Worm (Caenorhabditis elegans) whole organism, L2 larva: ENCODE measurements around the gene C53A5.2.

Experiments
- C34F6.9 ChIP-seq: fragments of 150-350 bp; optimal IDR thresholded peaks from 2 replicates; lab custom pipeline; 2014; ENCODE audit warnings: missing biosample characterization, missing genetic modification characterization
- F13H6.1 ChIP-seq: sonication (generic microtip); optimal IDR thresholded peaks from 2 replicates; lab custom pipeline; 2016; ENCODE audit warnings: missing genetic modification characterization, missing compliant biosample characterization
- R02D3.7 ChIP-seq: fragments of 150-350 bp; optimal IDR thresholded peaks from 2 replicates; lab custom pipeline; 2014; ENCODE audit warnings: missing biosample characterization, missing genetic modification characterization
- alr-1 ChIP-seq: fragments of 150-350 bp; optimal IDR thresholded peaks from 2 replicates; lab custom pipeline; 2014; ENCODE audit warnings: missing biosample characterization, missing genetic modification characterization
- aly-2 ChIP-seq: fragments of 150-350 bp; optimal IDR thresholded peaks from 2 replicates; lab custom pipeline; 2014; ENCODE audit warnings: missing biosample characterization, missing genetic modification characterization
- ama-1 ChIP-seq: fragments of 150-350 bp; optimal IDR thresholded peaks from 2 replicates; lab custom pipeline; 2018; ENCODE audit warnings: inconsistent platforms
- blmp-1 ChIP-seq: sonication (generic microtip); optimal IDR thresholded peaks from 2 replicates; lab custom pipeline; 2017; ENCODE audit warnings: missing genetic modification characterization, mild to moderate bottlenecking, missing compliant biosample characterization, antibody characterized with exemption, moderate library complexity; ENCODE audit not compliant: insufficient read depth
- ceh-16 ChIP-seq: fragments of 150-350 bp; optimal IDR thresholded peaks from 2 replicates; lab custom pipeline; 2014; ENCODE audit warnings: missing biosample characterization, missing genetic modification characterization
- egl-27 ChIP-seq: sonication (generic microtip); optimal IDR thresholded peaks from 3 replicates; lab custom pipeline; 2017; ENCODE audit warnings: missing biosample characterization, missing genetic modification reagents, missing genetic modification characterization
- elt-1 ChIP-seq: fragments of 150-350 bp; optimal IDR thresholded peaks from 2 replicates; lab custom pipeline; 2014; ENCODE audit warnings: missing biosample characterization, missing genetic modification characterization
- elt-3 ChIP-seq: sonication (generic microtip); optimal IDR thresholded peaks from 2 replicates; lab custom pipeline; 2017; ENCODE audit warnings: missing biosample characterization, missing genetic modification characterization
- fos-1 ChIP-seq: fragments of 150-350 bp; optimal IDR thresholded peaks from 2 replicates; lab custom pipeline; 2014; ENCODE audit warnings: missing biosample characterization, missing genetic modification characterization
- lin-13 ChIP-seq: fragments of 150-350 bp; optimal IDR thresholded peaks from 2 replicates; lab custom pipeline; 2014; ENCODE audit warnings: missing biosample characterization, missing genetic modification reagents, missing genetic modification characterization
- lsy-2 ChIP-seq, 2 experiments: fragments of 150-350 bp in 1 of 2; sonication (generic microtip) in 1 of 2; optimal IDR thresholded peaks; 2 replicates each; lab custom pipeline; 2014 to 2017; ENCODE audit warnings: missing biosample characterization in 2 of 2, missing genetic modification characterization in 2 of 2
- mbf-1 ChIP-seq: sonication (generic microtip); optimal IDR thresholded peaks from 2 replicates; lab custom pipeline; 2017; ENCODE audit warnings: missing biosample characterization, missing genetic modification characterization
- mdl-1 ChIP-seq, 2 experiments: fragments of 150-350 bp in 1 of 2; sonication (generic microtip) in 1 of 2; optimal IDR thresholded peaks; 2 replicates each; lab custom pipeline; 2017; ENCODE audit warnings: missing biosample characterization in 2 of 2, missing genetic modification characterization in 2 of 2
- nhr-11 ChIP-seq: fragments of 150-350 bp; optimal IDR thresholded peaks from 2 replicates; lab custom pipeline; 2014; ENCODE audit warnings: missing biosample characterization, missing genetic modification characterization
- nhr-12 ChIP-seq: fragments of 150-350 bp; optimal IDR thresholded peaks from 2 replicates; lab custom pipeline; 2014; ENCODE audit warnings: missing biosample characterization, missing genetic modification characterization
- nhr-129 ChIP-seq: fragments of 150-350 bp; optimal IDR thresholded peaks from 2 replicates; lab custom pipeline; 2014; ENCODE audit warnings: missing biosample characterization, missing genetic modification characterization
- nhr-21 ChIP-seq: fragments of 150-350 bp; optimal IDR thresholded peaks from 2 replicates; lab custom pipeline; 2014; ENCODE audit warnings: missing biosample characterization, missing genetic modification characterization
- nhr-25 ChIP-seq: fragments of 150-350 bp; sonication (generic microtip); optimal IDR thresholded peaks from 3 replicates; lab custom pipeline; 2014; ENCODE audit warnings: missing biosample characterization, missing genetic modification characterization
- nhr-6 ChIP-seq: fragments of 150-350 bp; optimal IDR thresholded peaks from 2 replicates; lab custom pipeline; 2014; ENCODE audit warnings: missing biosample characterization, missing genetic modification characterization
- nhr-77 ChIP-seq: fragments of 150-350 bp; optimal IDR thresholded peaks from 2 replicates; lab custom pipeline; 2014; ENCODE audit warnings: missing biosample characterization, missing genetic modification characterization
- peb-1 ChIP-seq: fragments of 150-350 bp; optimal IDR thresholded peaks from 2 replicates; lab custom pipeline; 2014; ENCODE audit warnings: missing biosample characterization, missing genetic modification characterization
- sem-4 ChIP-seq: fragments of 150-350 bp; optimal IDR thresholded peaks from 2 replicates; lab custom pipeline; 2014; ENCODE audit warnings: missing biosample characterization, missing genetic modification reagents, missing genetic modification characterization
- skn-1 ChIP-seq: sonication (generic microtip); optimal IDR thresholded peaks from 2 replicates; lab custom pipeline; 2017; ENCODE audit warnings: missing biosample characterization, missing genetic modification characterization
- snpc-4 ChIP-seq: fragments of 150-350 bp; optimal IDR thresholded peaks from 2 replicates; lab custom pipeline; 2014; ENCODE audit warnings: missing biosample characterization, missing genetic modification characterization
- unc-39 ChIP-seq: fragments of 150-350 bp; optimal IDR thresholded peaks from 2 replicates; lab custom pipeline; 2014; ENCODE audit warnings: missing biosample characterization, missing genetic modification characterization
- unc-55 ChIP-seq: fragments of 150-350 bp; sonication (generic microtip); optimal IDR thresholded peaks from 3 replicates; lab custom pipeline; 2014; ENCODE audit warnings: missing biosample characterization, missing genetic modification reagents, missing genetic modification characterization
- unc-62 ChIP-seq: fragments of 150-350 bp; optimal IDR thresholded peaks from 2 replicates; lab custom pipeline; 2014; ENCODE audit warnings: missing biosample characterization, missing genetic modification reagents, missing genetic modification characterization
- zag-1 ChIP-seq: fragments of 150-350 bp; optimal IDR thresholded peaks from 2 replicates; lab custom pipeline; 2014; ENCODE audit warnings: missing biosample characterization, missing genetic modification characterization
- ztf-1 ChIP-seq: fragments of 200-800 bp; sonication (Bioruptor generic); conservative IDR thresholded peaks from 2 replicates; pipeline ENCODE4 v1.3.6; 2022; ENCODE audit warnings: missing genetic modification characterization, missing compliant biosample characterization

Gene C53A5.2

DNA sequence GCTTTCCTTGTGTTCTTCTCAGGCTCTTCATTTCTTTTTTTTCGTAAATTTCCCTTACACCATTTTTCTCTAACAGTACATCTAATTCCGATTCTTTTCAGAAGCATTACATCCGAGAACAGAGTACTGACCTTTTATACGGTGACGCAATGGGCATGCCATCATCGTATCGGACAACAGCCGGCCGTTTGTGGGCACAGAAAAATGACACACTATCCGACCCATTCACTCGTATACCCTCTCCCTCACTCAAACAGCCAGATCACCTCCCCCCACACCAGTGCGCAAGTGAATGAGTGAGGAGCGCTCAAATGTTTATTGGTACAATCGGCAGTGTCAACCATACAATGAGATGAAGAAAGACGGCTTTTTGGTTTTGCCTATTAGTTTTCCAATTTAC, 21.9 kb downstream of the C53A5.2 start, which contains the start of gene R02D5.24:
TSS of gene R02D5.24 (plus strand) at position 205 of the 400 bp plus-strand sequence.
- no peak for TF ChIP-seq sem-4 (tag; lab: Kevin White, UChicago)
- TF ChIP-seq, all 48 proteins: peak for 0

DNA sequence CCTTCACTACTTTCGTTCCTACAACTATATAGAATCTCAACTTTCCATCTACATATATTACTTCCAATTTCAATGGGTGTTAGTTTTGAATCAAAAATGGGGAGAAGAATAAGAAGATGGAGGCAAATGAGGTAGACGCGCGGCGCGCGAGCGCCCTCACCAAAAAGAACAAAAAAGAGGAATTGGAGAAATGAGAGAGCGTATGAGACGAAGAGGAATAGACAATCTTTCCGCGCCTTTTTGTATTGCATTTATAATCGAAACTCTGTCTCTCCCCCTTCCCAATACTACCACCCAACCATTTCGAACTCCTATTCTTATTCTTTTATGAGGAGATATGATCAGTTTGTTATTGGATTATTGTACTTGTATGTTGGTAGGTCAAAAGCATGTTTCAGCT, 22.5 kb downstream of the C53A5.2 start:
- TF ChIP-seq unc-55 (GFP tag; lab: Kevin White, UChicago) (peak; percentile 24), sem-4 (tag; lab: Kevin White, UChicago) (no peak), skn-1 (tag; lab: Kevin White, UChicago) (no peak)

DNA sequence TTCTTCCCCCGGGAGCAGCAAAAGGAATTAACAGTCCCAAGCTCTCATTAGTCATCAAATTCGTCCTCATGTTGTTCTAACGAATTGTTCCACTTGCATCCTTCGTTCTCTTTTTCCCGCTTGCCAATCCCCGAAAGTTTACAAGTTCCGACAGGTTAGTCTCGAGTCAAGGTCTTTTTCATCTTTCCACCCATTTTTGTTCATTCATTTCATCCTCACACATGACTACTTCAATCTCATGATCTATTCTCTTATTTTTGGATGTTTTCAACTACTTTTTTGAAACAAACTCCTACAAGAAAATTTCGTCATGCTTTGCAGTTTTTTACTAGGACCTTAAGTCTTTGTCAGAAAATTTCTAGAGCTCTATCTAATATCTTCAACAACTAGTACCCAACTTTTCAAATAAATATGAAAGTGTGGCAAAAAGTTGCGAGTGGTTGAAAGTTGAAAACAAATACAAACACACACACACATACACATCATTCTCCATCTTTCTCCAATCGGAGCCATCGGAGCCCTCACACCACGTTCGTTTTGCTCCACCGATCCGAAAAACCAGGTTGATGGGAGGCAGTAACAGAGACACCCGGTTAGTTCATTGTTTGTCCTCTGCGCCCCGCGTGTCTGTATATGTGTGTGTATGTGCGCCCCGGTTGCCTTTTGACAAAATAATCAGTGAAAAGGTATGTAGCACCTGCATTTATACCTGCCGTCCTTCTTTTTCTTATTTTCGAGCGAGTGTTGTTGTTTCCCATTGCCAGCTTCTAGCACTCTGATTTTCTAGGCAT, 23.7 kb downstream of the C53A5.2 start:
- peak; percentile 54 for TF ChIP-seq nhr-129 (tag; lab: Kevin White, UChicago)
- TF ChIP-seq mdl-1 (tag; optimal IDR thresholded peaks at IDR 0.05; lab: Kevin White, UChicago) = no peak
- TF ChIP-seq C34F6.9 (tag; lab: Kevin White, UChicago) = peak; percentile 11
- no peak for TF ChIP-seq fos-1 (tag; lab: Kevin White, UChicago)
- no peak for TF ChIP-seq snpc-4 (tag; lab: Kevin White, UChicago)
- no peak for TF ChIP-seq nhr-12
- no peak for TF ChIP-seq egl-27 (tag; lab: Kevin White, UChicago)
- no peak for TF ChIP-seq mbf-1 (tag; lab: Kevin White, UChicago)
- TF ChIP-seq F13H6.1 (tag; lab: Kevin White, UChicago) = peak; percentile 32
- peak; percentile 31 for TF ChIP-seq nhr-25

DNA sequence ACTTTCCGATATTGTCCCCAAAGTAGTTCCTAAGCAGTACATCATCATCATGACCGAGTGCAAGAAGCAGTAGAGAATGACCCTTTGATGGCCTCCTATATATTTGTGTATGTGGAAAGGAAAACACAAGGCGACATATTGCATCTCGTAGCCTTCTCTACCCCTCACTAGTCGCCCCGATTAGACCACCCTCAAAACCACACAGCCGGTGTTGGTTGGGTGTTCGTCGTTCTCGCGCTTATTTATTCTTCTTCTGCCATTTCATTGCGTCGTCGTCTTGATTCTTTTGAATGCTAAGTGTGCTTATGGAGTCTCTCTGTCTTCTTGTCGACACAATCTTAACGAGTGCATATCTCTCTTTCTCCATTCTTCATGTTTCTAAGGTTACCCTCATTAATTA, 24.8 kb downstream of the C53A5.2 start:
- TF ChIP-seq ztf-1 (GFP tag; lab: Robert Waterston, UW) = no peak
- no peak for TF ChIP-seq nhr-25
- no peak for TF ChIP-seq elt-1
- no peak for TF ChIP-seq aly-2
- no peak for TF ChIP-seq nhr-21
- no peak for TF ChIP-seq elt-3
- TF ChIP-seq mdl-1 (tag; optimal IDR thresholded peaks at IDR 0.05; lab: Kevin White, UChicago) = no peak
- TF ChIP-seq R02D3.7 = no peak
- no peak for TF ChIP-seq skn-1 (tag; lab: Kevin White, UChicago)
- no peak for TF ChIP-seq nhr-129 (tag; lab: Kevin White, UChicago)
- no peak for TF ChIP-seq unc-62 (GFP tag; lab: Kevin White, UChicago)

DNA sequence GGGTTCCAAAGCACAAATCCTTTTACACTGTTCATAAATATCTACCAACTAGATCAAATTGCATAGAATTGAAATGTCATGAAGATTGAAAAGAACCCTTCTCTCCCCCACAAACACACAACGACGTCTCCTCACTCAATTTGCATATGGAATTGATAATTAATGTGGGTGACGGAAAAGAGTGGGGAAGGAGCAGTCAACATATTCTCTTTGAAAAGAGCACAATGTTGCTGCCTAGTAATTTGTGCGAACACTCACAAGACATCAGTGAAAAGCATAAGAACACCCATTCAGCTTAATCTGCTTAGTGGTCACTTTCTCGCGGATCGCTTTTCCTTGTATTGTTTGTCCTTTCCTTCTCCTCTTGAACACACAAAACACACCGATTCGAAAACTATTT, 26.6 kb downstream of the C53A5.2 start:
- TF ChIP-seq unc-62 (GFP tag; lab: Kevin White, UChicago) (no peak), mbf-1 (tag; lab: Kevin White, UChicago) (no peak), alr-1 (no peak), R02D3.7 (no peak), unc-39 (no peak), ztf-1 (GFP tag; lab: Robert Waterston, UW) (no peak), nhr-12 (no peak), mdl-1 (tag; optimal IDR thresholded peaks at IDR 0.05; lab: Kevin White, UChicago) (no peak), F13H6.1 (tag; lab: Kevin White, UChicago) (no peak), aly-2 (no peak), lsy-2 (tag; optimal IDR thresholded peaks at IDR 0.05; lab: Kevin White, UChicago) (no peak)

DNA sequence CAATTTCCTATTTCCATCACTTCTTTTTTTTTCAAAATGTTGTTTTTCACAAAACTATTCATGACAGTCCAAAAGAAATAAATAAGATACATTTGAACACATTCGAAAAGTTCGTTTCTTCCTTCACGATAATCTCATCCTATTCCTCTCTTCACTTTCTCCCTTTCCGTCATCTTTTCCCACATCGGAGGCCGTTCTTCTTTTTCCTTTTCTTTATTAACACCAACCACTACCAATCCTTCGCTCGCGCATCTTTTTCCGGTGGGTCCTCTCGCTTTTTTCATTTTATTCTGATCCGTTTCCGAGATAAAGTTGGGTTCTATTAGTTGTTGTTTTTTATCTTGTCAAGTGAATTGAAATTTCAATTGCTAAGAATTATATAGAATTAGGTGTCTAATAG, 27.5 kb downstream of the C53A5.2 start:
- no peak for TF ChIP-seq nhr-77 (tag; lab: Kevin White, UChicago)
- no peak for TF ChIP-seq nhr-6 (tag; lab: Kevin White, UChicago)
- peak; percentile 17 for TF ChIP-seq C34F6.9 (tag; lab: Kevin White, UChicago)
- peak; percentile 21 for TF ChIP-seq sem-4 (tag; lab: Kevin White, UChicago)
- peak; percentile 77 for TF ChIP-seq blmp-1 (tag; lab: Kevin White, UChicago)

DNA sequence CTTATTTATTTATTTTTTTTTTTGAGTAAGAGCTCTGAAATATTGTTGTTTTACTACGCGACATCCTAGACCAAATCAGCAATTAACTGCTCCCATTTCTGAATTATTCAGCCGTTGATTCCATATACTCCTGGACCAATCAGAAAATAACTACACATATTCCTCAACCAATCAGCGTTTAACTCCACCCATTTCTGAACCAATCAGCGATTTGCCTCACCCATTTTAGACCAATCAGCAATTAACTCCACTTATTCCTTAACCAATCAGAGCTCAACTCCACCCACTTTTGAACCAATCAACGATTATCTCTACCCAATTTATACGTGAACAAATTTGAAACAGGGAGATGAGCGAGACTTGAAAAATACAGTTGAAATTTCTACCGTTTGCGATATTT, 29.3 kb downstream of the C53A5.2 start:
- TF ChIP-seq alr-1 (no peak), nhr-11 (no peak), blmp-1 (tag; lab: Kevin White, UChicago) (no peak), peb-1 (no peak), ama-1 (lab: Kevin White, UChicago) (no peak), aly-2 (no peak), lin-13 (GFP tag; lab: Kevin White, UChicago) (no peak), nhr-6 (tag; lab: Kevin White, UChicago) (no peak), ztf-1 (GFP tag; lab: Robert Waterston, UW) (no peak), ceh-16 (tag; lab: Kevin White, UChicago) (no peak), F13H6.1 (tag; lab: Kevin White, UChicago) (no peak), fos-1 (tag; lab: Kevin White, UChicago) (no peak), zag-1 (tag; lab: Kevin White, UChicago) (no peak), unc-55 (GFP tag; lab: Kevin White, UChicago) (no peak), C34F6.9 (tag; lab: Kevin White, UChicago) (no peak), nhr-25 (no peak), mbf-1 (tag; lab: Kevin White, UChicago) (no peak)
